Worm (Caenorhabditis elegans): Measurements from ENCODE around the gene F13B6.1.
A peak's percentile ranks its signal among the peaks of the same experiment; 100 is the strongest.

The F13B6.1 gene

ce11 chrIV:7465857-7466256 is 9.5 kb downstream of the F13B6.1 start, which contains the start of gene F13B6.3:
TSS of gene F13B6.3 (minus strand) at chrIV:7465957.
- TF ChIP-seq nhr-23 (tag; optimal IDR thresholded peaks at IDR 0.05), result no peak
- no peak for TF ChIP-seq F13H6.1 (tag; optimal IDR thresholded peaks at IDR 0.05)
- no peak for TF ChIP-seq unc-39 (tag; optimal IDR thresholded peaks at IDR 0.05)
- no peak for TF ChIP-seq nhr-25 (tag; optimal IDR thresholded peaks at IDR 0.05)
- no peak for TF ChIP-seq ztf-1 (GFP tag; conservative IDR thresholded peaks at IDR 0.05)
- TF ChIP-seq unc-55 (GFP tag; optimal IDR thresholded peaks at IDR 0.05), result no peak
- TF ChIP-seq elt-1 (tag; optimal IDR thresholded peaks at IDR 0.05), result no peak
- TF ChIP-seq snpc-4 (tag; optimal IDR thresholded peaks at IDR 0.05), result no peak
- TF ChIP-seq nhr-21 (tag; optimal IDR thresholded peaks at IDR 0.05), result no peak
- no peak for TF ChIP-seq sem-4 (tag; optimal IDR thresholded peaks at IDR 0.05)
- no peak for TF ChIP-seq aly-2 (tag; optimal IDR thresholded peaks at IDR 0.05)
- TF ChIP-seq zag-1 (tag; optimal IDR thresholded peaks at IDR 0.05), result no peak

- TF ChIP-seq fos-1 (tag; optimal IDR thresholded peaks at IDR 0.05) (peak; percentile 12), mab-5 (tag; optimal IDR thresholded peaks at IDR 0.05) (no peak)
Observed at ce11 chrIV:7467170-7467569, 10.8 kb downstream of the F13B6.1 start.

- TF ChIP-seq sma-3 (GFP tag; optimal IDR thresholded peaks at IDR 0.05) (no peak), fos-1 (tag; optimal IDR thresholded peaks at IDR 0.05) (peak; percentile 62)
Observed at ce11 chrIV:7468638-7469037, 12.3 kb downstream of the F13B6.1 start.

- TF ChIP-seq sma-9 (GFP tag; optimal IDR thresholded peaks at IDR 0.05) (peak; percentile 47), sma-9 (tag; optimal IDR thresholded peaks at IDR 0.05) (no peak), elt-3 (tag; optimal IDR thresholded peaks at IDR 0.05) (no peak), mab-5 (tag; optimal IDR thresholded peaks at IDR 0.05) (no peak)
Observed at ce11 chrIV:7469782-7470413, 13.6 kb downstream of the F13B6.1 start, which contains the start of gene F55G1.7. TSS of gene F55G1.7 (minus strand) at chrIV:7469832.

ce11 chrIV:7473159-7473649 is 16.9 kb downstream of the F13B6.1 start, which contains the start of the genes plk-3 and F55G1.6:
TSS of gene plk-3 (minus strand) at chrIV:7473209.
TSS of gene F55G1.6 (plus strand) at chrIV:7473517.
- TF ChIP-seq nhr-77 (tag; optimal IDR thresholded peaks at IDR 0.05) (no peak), gmeb-1 (tag; optimal IDR thresholded peaks at IDR 0.05) (no peak), nhr-10 (tag; optimal IDR thresholded peaks at IDR 0.05) (no peak), mdl-1 (tag; optimal IDR thresholded peaks at IDR 0.05) (no peak)

ce11 chrIV:7474826-7475225 is 18.5 kb downstream of the F13B6.1 start, which contains the start of gene slc-25A18.2:
TSS of gene slc-25A18.2 (plus strand) at chrIV:7475041.
- TF ChIP-seq crh-2 (tag; optimal IDR thresholded peaks at IDR 0.05) (no peak), F13H6.1 (tag; optimal IDR thresholded peaks at IDR 0.05) (no peak), blmp-1 (tag; optimal IDR thresholded peaks at IDR 0.05; ENCODE audit: insufficient read depth) (no peak), ztf-1 (GFP tag; conservative IDR thresholded peaks at IDR 0.05) (no peak), elt-1 (tag; optimal IDR thresholded peaks at IDR 0.05) (no peak), Y55F3AM.14 (GFP tag; optimal IDR thresholded peaks at IDR 0.05) (no peak), snpc-4 (tag; optimal IDR thresholded peaks at IDR 0.05) (no peak), unc-55 (GFP tag; optimal IDR thresholded peaks at IDR 0.05) (no peak), peb-1 (tag; optimal IDR thresholded peaks at IDR 0.05) (no peak), lsy-2 (tag; optimal IDR thresholded peaks at IDR 0.05) (no peak), lin-39 (tag; optimal IDR thresholded peaks at IDR 0.05) (no peak)

- peak; percentile 13 for TF ChIP-seq C34F6.9 (tag; optimal IDR thresholded peaks at IDR 0.05)
- TF ChIP-seq Y55F3AM.14 (GFP tag; optimal IDR thresholded peaks at IDR 0.05), result no peak
- peak; percentile 25 for TF ChIP-seq sma-9 (GFP tag; optimal IDR thresholded peaks at IDR 0.05)
- no peak for TF ChIP-seq sma-9 (tag; optimal IDR thresholded peaks at IDR 0.05)
Observed at ce11 chrIV:7477197-7477596, 20.9 kb downstream of the F13B6.1 start, which contains the start of gene pycr-4. TSS of gene pycr-4 (minus strand) at chrIV:7477297.

Measured in whole organism, L2 larva.